Worm (Caenorhabditis elegans) whole organism, L1 larva: ENCODE data around the gene srh-212.

ENCODE experiments used
- ceh-63 ChIP-seq: fragments of 200-800 bp; sonication (Bioruptor generic); optimal IDR thresholded peaks from 2 replicates; lab custom pipeline; 2018; ENCODE audit warnings: mild to moderate bottlenecking, missing genetic modification characterization, missing compliant biosample characterization
- jun-1 ChIP-seq: fragments of 150-350 bp; optimal IDR thresholded peaks from 2 replicates; lab custom pipeline; 2014; ENCODE audit warnings: missing biosample characterization, missing genetic modification reagents, missing genetic modification characterization
- lin-13 ChIP-seq: fragments of 150-350 bp; optimal IDR thresholded peaks from 2 replicates; lab custom pipeline; 2014; ENCODE audit warnings: missing biosample characterization, missing genetic modification reagents, missing genetic modification characterization
- nhr-12 ChIP-seq: sonication (generic microtip); optimal IDR thresholded peaks from 2 replicates; lab custom pipeline; 2017; ENCODE audit warnings: missing biosample characterization, missing genetic modification characterization
- nhr-237 ChIP-seq: fragments of 150-350 bp; optimal IDR thresholded peaks from 2 replicates; lab custom pipeline; 2014; ENCODE audit warnings: missing biosample characterization, missing genetic modification characterization
- nhr-28 ChIP-seq: fragments of 150-350 bp; optimal IDR thresholded peaks from 2 replicates; lab custom pipeline; 2014; ENCODE audit warnings: missing biosample characterization, missing genetic modification characterization
- rnt-1 ChIP-seq: sonication (generic microtip); optimal IDR thresholded peaks from 2 replicates; lab custom pipeline; 2016; ENCODE audit warnings: mild to moderate bottlenecking, missing genetic modification characterization, moderate library complexity, missing compliant biosample characterization
- snpc-4 ChIP-seq: fragments of 150-350 bp; optimal IDR thresholded peaks from 2 replicates; lab custom pipeline; 2014; ENCODE audit warnings: missing biosample characterization, missing genetic modification characterization
- unc-86 ChIP-seq: sonication (generic microtip); optimal IDR thresholded peaks from 2 replicates; lab custom pipeline; 2016; ENCODE audit warnings: missing genetic modification characterization, missing compliant biosample characterization
- ztf-11 ChIP-seq, 2 experiments: sonication (generic microtip); optimal IDR thresholded peaks; 2 replicates each; lab custom pipeline; 2016 to 2017; ENCODE audit warnings: missing genetic modification characterization in 2 of 2, missing biosample characterization in 1 of 2, missing compliant biosample characterization in 1 of 2

- no peak for TF ChIP-seq ztf-11 (tag; optimal IDR thresholded peaks at IDR 0.05; lab: Kevin White, UChicago)
- TF ChIP-seq jun-1 (tag; lab: Kevin White, UChicago): no peak
- no peak for TF ChIP-seq ceh-63
- TF ChIP-seq lin-13 (GFP tag; lab: Kevin White, UChicago): no peak
- TF ChIP-seq unc-86: no peak
- no peak for TF ChIP-seq nhr-237
- TF ChIP-seq rnt-1 (tag; lab: Kevin White, UChicago): no peak
- TF ChIP-seq snpc-4 (tag; lab: Kevin White, UChicago): no peak
- no peak for TF ChIP-seq nhr-28 (tag; lab: Kevin White, UChicago)
- no peak for TF ChIP-seq nhr-12 (tag; lab: Kevin White, UChicago)
These were observed 14.7 kb upstream of the srh-212 start, which contains the start of gene T22F3.10 for ce11 chrV:3611654-3612053.
